Worm (Caenorhabditis elegans) whole organism, late embryonic: ENCODE data around the gene taf-7.1.

Experiments
- C08G9.2 ChIP-seq: sonication (generic microtip); optimal IDR thresholded peaks from 2 replicates; lab custom pipeline; 2016; ENCODE audit warnings: mild to moderate bottlenecking, missing genetic modification characterization, moderate library complexity, missing compliant biosample characterization
- K09A11.1 ChIP-seq: sonication (generic microtip); optimal IDR thresholded peaks from 2 replicates; lab custom pipeline; 2017; ENCODE audit warnings: antibody characterized with exemption, mild to moderate bottlenecking, missing genetic modification characterization, missing compliant biosample characterization; ENCODE audit not compliant: insufficient read depth
- T23F11.4 ChIP-seq: fragments of 200-800 bp; sonication (Bioruptor generic); optimal IDR thresholded peaks from 2 replicates; lab custom pipeline; 2018; ENCODE audit warnings: mild to moderate bottlenecking, missing genetic modification characterization, missing compliant biosample characterization
- Y22D7AL.16 ChIP-seq: sonication (generic microtip); optimal IDR thresholded peaks from 2 replicates; lab custom pipeline; 2016; ENCODE audit warnings: missing genetic modification characterization, missing compliant biosample characterization
- ahr-1 ChIP-seq: sonication (generic microtip); optimal IDR thresholded peaks from 2 replicates; lab custom pipeline; 2016; ENCODE audit warnings: missing genetic modification characterization, missing compliant biosample characterization
- ama-1 ChIP-seq: fragments of 150-350 bp; optimal IDR thresholded peaks from 2 replicates; lab custom pipeline; 2014
- ceh-14 ChIP-seq: sonication (generic microtip); optimal IDR thresholded peaks from 2 replicates; lab custom pipeline; 2016; ENCODE audit warnings: missing genotype, missing genetic modification characterization, missing compliant biosample characterization
- ceh-24 ChIP-seq: sonication (generic microtip); optimal IDR thresholded peaks from 2 replicates; lab custom pipeline; 2016; ENCODE audit warnings: mild to moderate bottlenecking, missing genetic modification characterization, missing compliant biosample characterization
- ceh-31 ChIP-seq: sonication (generic microtip); optimal IDR thresholded peaks from 2 replicates; lab custom pipeline; 2016; ENCODE audit warnings: missing genetic modification characterization, missing compliant biosample characterization
- ceh-45 ChIP-seq: fragments of 200-800 bp; sonication (Bioruptor generic); IDR thresholded peaks from 2 replicates; pipeline ENCODE4 v1.3.6; 2022; ENCODE audit warnings: missing genetic modification reagents, missing genetic modification characterization, missing compliant biosample characterization
- ceh-48 ChIP-seq: sonication (generic microtip); optimal IDR thresholded peaks from 2 replicates; lab custom pipeline; 2016; ENCODE audit warnings: missing genetic modification characterization, inconsistent platforms, missing compliant biosample characterization
- ceh-6 ChIP-seq: fragments of 200-800 bp; sonication (Bioruptor generic); optimal IDR thresholded peaks from 2 replicates; lab custom pipeline; 2018; ENCODE audit warnings: mild to moderate bottlenecking, missing genetic modification characterization, missing compliant biosample characterization
- dve-1 ChIP-seq: sonication (generic microtip); optimal IDR thresholded peaks from 2 replicates; lab custom pipeline; 2017; ENCODE audit warnings: antibody characterized with exemption, mild to moderate bottlenecking, missing genetic modification characterization, missing compliant biosample characterization
- eyg-1 ChIP-seq: sonication (generic microtip); optimal IDR thresholded peaks from 2 replicates; lab custom pipeline; 2016; ENCODE audit warnings: missing genotype, missing genetic modification characterization, missing compliant biosample characterization
- fax-1 ChIP-seq: sonication (generic microtip); optimal IDR thresholded peaks from 2 replicates; lab custom pipeline; 2016; ENCODE audit warnings: missing genotype, missing genetic modification characterization, missing compliant biosample characterization
- fkh-10 ChIP-seq: fragments of 150-350 bp; optimal IDR thresholded peaks from 2 replicates; lab custom pipeline; 2014; ENCODE audit warnings: missing biosample characterization, missing genetic modification reagents, missing genetic modification characterization
- fkh-6 ChIP-seq: sonication (generic microtip); optimal IDR thresholded peaks from 2 replicates; lab custom pipeline; 2016; ENCODE audit warnings: missing genetic modification characterization, missing compliant biosample characterization
- gmeb-2 ChIP-seq: sonication (generic microtip); optimal IDR thresholded peaks from 2 replicates; lab custom pipeline; 2016; ENCODE audit warnings: missing genetic modification characterization, inconsistent platforms, missing compliant biosample characterization
- hlh-13 ChIP-seq: fragments of 200-800 bp; sonication (Bioruptor generic); optimal IDR thresholded peaks from 2 replicates; lab custom pipeline; 2018; ENCODE audit warnings: mild to moderate bottlenecking, missing genetic modification characterization, missing compliant biosample characterization
- hlh-15 ChIP-seq: sonication (generic microtip); optimal IDR thresholded peaks from 2 replicates; lab custom pipeline; 2016; ENCODE audit warnings: missing genetic modification characterization, missing compliant biosample characterization
- hlh-6 ChIP-seq: sonication (generic microtip); optimal IDR thresholded peaks from 2 replicates; lab custom pipeline; 2016; ENCODE audit warnings: missing genotype, missing genetic modification characterization, missing compliant biosample characterization
- lim-6 ChIP-seq: sonication (generic microtip); optimal IDR thresholded peaks from 2 replicates; lab custom pipeline; 2016; ENCODE audit warnings: missing genetic modification characterization, missing compliant biosample characterization
- lin-11 ChIP-seq: fragments of 200-800 bp; sonication (Bioruptor generic); optimal IDR thresholded peaks from 2 replicates; lab custom pipeline; 2018; ENCODE audit warnings: mild to moderate bottlenecking, missing genetic modification characterization, missing compliant biosample characterization
- mec-3 ChIP-seq: sonication (generic microtip); optimal IDR thresholded peaks from 2 replicates; lab custom pipeline; 2016; ENCODE audit warnings: borderline replicate concordance, missing genetic modification characterization, missing compliant biosample characterization
- nfya-1 ChIP-seq: sonication (generic microtip); optimal IDR thresholded peaks from 2 replicates; lab custom pipeline; 2017; ENCODE audit warnings: missing genetic modification characterization, mild to moderate bottlenecking, missing compliant biosample characterization, antibody characterized with exemption, moderate library complexity
- nhr-11 ChIP-seq: fragments of 150-350 bp; optimal IDR thresholded peaks from 2 replicates; lab custom pipeline; 2014; ENCODE audit warnings: missing biosample characterization, missing genetic modification characterization
- npax-4 ChIP-seq: sonication (generic microtip); optimal IDR thresholded peaks from 2 replicates; lab custom pipeline; 2016; ENCODE audit warnings: missing genetic modification characterization, missing compliant biosample characterization
- odd-2 ChIP-seq: sonication (generic microtip); optimal IDR thresholded peaks from 2 replicates; lab custom pipeline; 2017; ENCODE audit warnings: antibody characterized with exemption, mild to moderate bottlenecking, missing genetic modification characterization, missing compliant biosample characterization
- pag-3 ChIP-seq: sonication (generic microtip); optimal IDR thresholded peaks from 2 replicates; lab custom pipeline; 2016; ENCODE audit warnings: missing compliant biosample characterization, missing genetic modification characterization, borderline replicate concordance
- pat-9 ChIP-seq: fragments of 200-800 bp; sonication (Bioruptor generic); optimal IDR thresholded peaks from 2 replicates; lab custom pipeline; 2018; ENCODE audit warnings: mild to moderate bottlenecking, missing genetic modification characterization, moderate library complexity, missing compliant biosample characterization
- pax-1 ChIP-seq: fragments of 150-350 bp; optimal IDR thresholded peaks from 2 replicates; lab custom pipeline; 2014; ENCODE audit warnings: missing biosample characterization, missing genetic modification characterization
- pha-4 ChIP-seq: fragments of 150-350 bp; optimal IDR thresholded peaks from 2 replicates; lab custom pipeline; 2018; ENCODE audit warnings: missing biosample characterization, missing genetic modification reagents, missing genetic modification characterization
- pqm-1 ChIP-seq: sonication (generic microtip); optimal IDR thresholded peaks from 2 replicates; lab custom pipeline; 2016; ENCODE audit warnings: missing genetic modification characterization, missing compliant biosample characterization
- ref-2 ChIP-seq: sonication (generic microtip); optimal IDR thresholded peaks from 2 replicates; lab custom pipeline; 2016; ENCODE audit warnings: missing genetic modification characterization, missing compliant biosample characterization
- sdc-2 ChIP-seq: sonication (generic microtip); optimal IDR thresholded peaks from 2 replicates; lab custom pipeline; 2016; ENCODE audit warnings: missing genotype, missing genetic modification characterization, missing compliant biosample characterization
- syd-9 ChIP-seq: sonication (generic microtip); optimal IDR thresholded peaks from 2 replicates; lab custom pipeline; 2016; ENCODE audit warnings: mild to moderate bottlenecking, missing genetic modification characterization, moderate library complexity, missing compliant biosample characterization
- tbx-2 ChIP-seq: sonication (generic microtip); optimal IDR thresholded peaks from 2 replicates; lab custom pipeline; 2016; ENCODE audit warnings: missing genetic modification characterization, missing compliant biosample characterization
- ttx-3 ChIP-seq: sonication (generic microtip); optimal IDR thresholded peaks from 2 replicates; lab custom pipeline; 2016; ENCODE audit warnings: missing genetic modification reagents, missing genetic modification characterization, missing compliant biosample characterization
- unc-42 ChIP-seq: sonication (generic microtip); optimal IDR thresholded peaks from 2 replicates; lab custom pipeline; 2016; ENCODE audit warnings: missing genotype, missing genetic modification characterization, missing compliant biosample characterization
- unc-55 ChIP-seq: sonication (generic microtip); optimal IDR thresholded peaks from 2 replicates; lab custom pipeline; 2017; ENCODE audit warnings: missing biosample characterization, missing genetic modification reagents, missing genetic modification characterization
- unc-86 ChIP-seq: sonication (generic microtip); optimal IDR thresholded peaks from 2 replicates; lab custom pipeline; 2016; ENCODE audit warnings: missing genetic modification characterization, missing compliant biosample characterization
- ztf-16 ChIP-seq: sonication (generic microtip); optimal IDR thresholded peaks from 2 replicates; lab custom pipeline; 2017; ENCODE audit warnings: missing genetic modification characterization, missing compliant biosample characterization

The taf-7.1 gene

DNA sequence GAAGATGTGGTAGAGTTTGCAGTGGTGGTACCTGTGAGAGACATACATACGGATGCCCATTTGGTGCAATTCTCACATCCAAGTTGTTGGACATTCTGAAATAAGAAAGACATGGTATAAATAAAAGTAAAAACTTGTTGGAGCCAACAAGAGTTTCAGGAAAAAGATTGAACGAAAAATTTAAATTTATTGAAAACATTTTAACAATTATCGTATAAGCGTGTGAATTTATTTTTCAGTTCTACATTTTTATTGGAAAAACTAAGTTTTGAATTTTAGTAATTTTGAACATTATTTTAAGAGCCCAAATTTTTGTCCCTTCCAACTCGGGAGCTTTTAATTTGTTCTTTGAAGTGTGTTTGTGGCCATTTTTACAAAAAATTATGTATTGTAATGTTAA, 17.6 kb upstream of the taf-7.1 start, which contains the start of gene F54F7.8:
TSS of gene F54F7.8 (minus strand) at position 101 of the 400 bp plus-strand sequence.
- TF ChIP-seq ama-1 (lab: Kevin White, UChicago): no peak
- no peak for TF ChIP-seq hlh-13 (GFP tag; lab: Kevin White, UChicago)
- TF ChIP-seq odd-2 (tag; lab: Kevin White, UChicago): no peak
- no peak for TF ChIP-seq pag-3 (tag; lab: Kevin White, UChicago)
- TF ChIP-seq fax-1 (tag; lab: Kevin White, UChicago): no peak
- no peak for TF ChIP-seq unc-86
- no peak for TF ChIP-seq ceh-24 (tag; lab: Kevin White, UChicago)
- no peak for TF ChIP-seq unc-55 (GFP tag; lab: Kevin White, UChicago)
- no peak for TF ChIP-seq pax-1 (tag; lab: Kevin White, UChicago)
- no peak for TF ChIP-seq syd-9 (tag; lab: Kevin White, UChicago)
- no peak for TF ChIP-seq K09A11.1 (tag; lab: Kevin White, UChicago)
- no peak for TF ChIP-seq mec-3 (tag; lab: Kevin White, UChicago)

DNA sequence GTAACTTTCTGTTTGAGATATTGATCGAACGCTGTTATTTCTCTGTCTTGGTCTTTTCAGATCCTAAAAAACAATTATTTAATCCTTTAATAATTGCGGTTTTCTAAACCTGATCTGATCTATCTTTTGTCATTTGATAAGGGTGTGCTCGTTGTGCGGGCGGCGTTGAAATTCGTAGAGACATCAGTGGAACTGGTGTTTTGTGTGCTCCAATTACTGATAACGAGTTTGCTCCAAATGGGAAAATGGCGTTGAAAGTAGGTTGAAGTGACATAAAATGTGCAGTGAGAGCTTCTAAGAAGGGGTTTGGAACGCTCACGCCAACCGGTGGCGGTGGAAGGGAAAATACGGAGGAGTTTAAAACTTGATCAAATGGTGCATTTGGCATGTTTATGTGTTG, 17.2 kb upstream of the taf-7.1 start:
- TF ChIP-seq pat-9 (tag; lab: Kevin White, UChicago): no peak
- TF ChIP-seq ref-2: no peak
- no peak for TF ChIP-seq eyg-1 (tag; lab: Kevin White, UChicago)
- no peak for TF ChIP-seq ceh-14 (tag; lab: Kevin White, UChicago)
- no peak for TF ChIP-seq lim-6 (tag; lab: Kevin White, UChicago)
- no peak for TF ChIP-seq ama-1 (lab: Kevin White, UChicago)
- no peak for TF ChIP-seq sdc-2 (tag; lab: Kevin White, UChicago)
- no peak for TF ChIP-seq T23F11.4

DNA sequence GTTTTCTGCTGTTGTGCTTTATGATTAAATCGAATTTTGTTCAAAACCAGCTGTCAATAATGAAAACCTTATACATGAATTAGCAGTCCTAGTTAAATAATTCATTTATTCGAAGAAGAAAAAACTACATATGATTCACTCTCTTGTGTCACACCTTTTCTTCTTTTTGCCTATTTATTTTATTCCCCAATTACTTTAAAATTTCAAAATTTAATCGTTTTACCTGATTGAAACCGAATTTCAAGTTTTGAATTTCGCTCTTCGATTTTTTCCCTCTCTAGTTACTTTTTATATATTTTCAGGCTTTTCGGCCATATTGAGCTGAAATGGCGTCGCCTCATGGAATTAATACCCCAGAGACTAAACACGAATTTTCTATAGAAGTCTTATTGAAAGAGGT, 15.2 kb upstream of the taf-7.1 start, which contains the start of gene xtr-1:
TSS of gene xtr-1 (plus strand) at position 301 of the 400 bp plus-strand sequence.
- no peak for TF ChIP-seq gmeb-2
- TF ChIP-seq ztf-16: no peak
- TF ChIP-seq ceh-31: no peak
- TF ChIP-seq ceh-6 (GFP tag; lab: Kevin White, UChicago): no peak
- TF ChIP-seq Y22D7AL.16: no peak
- TF ChIP-seq fax-1 (tag; lab: Kevin White, UChicago): no peak
- TF ChIP-seq ttx-3 (tag; lab: Kevin White, UChicago): no peak
- no peak for TF ChIP-seq pha-4 (tag; lab: Kevin White, UChicago)
- no peak for TF ChIP-seq unc-42 (tag; lab: Kevin White, UChicago)
- no peak for TF ChIP-seq ceh-48 (tag; lab: Kevin White, UChicago)
- no peak for TF ChIP-seq nhr-11 (tag; lab: Kevin White, UChicago)
- TF ChIP-seq tbx-2: no peak
- TF ChIP-seq hlh-6 (tag; lab: Kevin White, UChicago): no peak
- TF ChIP-seq ahr-1: no peak
- TF ChIP-seq lin-11 (tag; lab: Kevin White, UChicago): no peak
- TF ChIP-seq fkh-6: no peak
- TF ChIP-seq C08G9.2 (tag; lab: Kevin White, UChicago): no peak
- no peak for TF ChIP-seq npax-4 (tag; lab: Kevin White, UChicago)
- no peak for TF ChIP-seq eyg-1 (tag; lab: Kevin White, UChicago)
- TF ChIP-seq hlh-13 (GFP tag; lab: Kevin White, UChicago): no peak

ce11 chrX:11850572-11850971, 13.3 kb upstream of the taf-7.1 start, which contains the start of gene F54F7.14:
F54F7.14 (plus strand) TSS chrX:11850872.
- TF ChIP-seq npax-4 (tag; lab: Kevin White, UChicago): no peak
- TF ChIP-seq lim-6 (tag; lab: Kevin White, UChicago): no peak
- TF ChIP-seq ref-2: no peak
- no peak for TF ChIP-seq nfya-1
- no peak for TF ChIP-seq hlh-15 (tag; lab: Kevin White, UChicago)
- TF ChIP-seq fkh-10 (GFP tag; lab: Kevin White, UChicago): no peak
- TF ChIP-seq dve-1 (tag; lab: Kevin White, UChicago): no peak
- TF ChIP-seq pqm-1: no peak
- no peak for TF ChIP-seq ceh-48 (tag; lab: Kevin White, UChicago)
- TF ChIP-seq ceh-45 (GFP tag; lab: Robert Waterston, UW): no peak
- TF ChIP-seq pax-1 (tag; lab: Kevin White, UChicago): no peak
- TF ChIP-seq T23F11.4: no peak
- TF ChIP-seq eyg-1 (tag; lab: Kevin White, UChicago): no peak
